Worm (Caenorhabditis elegans): Measurements from ENCODE around the gene clhm-1.

- TF ChIP-seq nhr-12 (tag; optimal IDR thresholded peaks at IDR 0.05) (no peak), nhr-11 (tag; optimal IDR thresholded peaks at IDR 0.05) (no peak), snpc-4 (tag; optimal IDR thresholded peaks at IDR 0.05) (no peak), aly-2 (tag; optimal IDR thresholded peaks at IDR 0.05) (no peak), zag-1 (tag; optimal IDR thresholded peaks at IDR 0.05) (no peak), nhr-28 (tag; optimal IDR thresholded peaks at IDR 0.05) (no peak), nhr-25 (tag; optimal IDR thresholded peaks at IDR 0.05) (no peak), pha-4 (tag; optimal IDR thresholded peaks at IDR 0.05) (no peak), ama-1 (optimal IDR thresholded peaks at IDR 0.05) (peak; percentile 78), ceh-82 (tag; optimal IDR thresholded peaks at IDR 0.05) (no peak), mml-1 (tag; optimal IDR thresholded peaks at IDR 0.05) (no peak), skn-1 (tag; optimal IDR thresholded peaks at IDR 0.05) (no peak), nhr-77 (tag; optimal IDR thresholded peaks at IDR 0.05) (no peak)
These were observed 18.7 kb upstream of the clhm-1 start for ce11 chrII:6889580-6889922.

Data from whole organism, L3 larva.